Worm (Caenorhabditis elegans) whole organism, mixed stage, embryonic: ENCODE data around the gene dgk-3.
A peak's percentile ranks its signal among the peaks of the same experiment; 100 is the strongest.

Source experiments
- M03D4.4 ChIP-seq: sonication (generic microtip); optimal IDR thresholded peaks from 2 replicates; lab custom pipeline; 2017; ENCODE audit warnings: mild to moderate bottlenecking, missing genetic modification characterization, missing compliant biosample characterization
- bed-3 ChIP-seq: fragments of 200-800 bp; sonication (Bioruptor generic); optimal IDR thresholded peaks from 3 replicates; lab custom pipeline; 2018; ENCODE audit warnings: mild to moderate bottlenecking, missing genetic modification characterization, moderate library complexity, missing compliant biosample characterization
- ceh-39 ChIP-seq: fragments of 150-350 bp; optimal IDR thresholded peaks from 2 replicates; lab custom pipeline; 2014; ENCODE audit warnings: missing biosample characterization, missing genetic modification characterization
- ceh-43 ChIP-seq: fragments of 200-800 bp; sonication (Bioruptor generic); optimal IDR thresholded peaks from 2 replicates; lab custom pipeline; 2018; ENCODE audit warnings: mild to moderate bottlenecking, missing genetic modification characterization, moderate library complexity, missing compliant biosample characterization
- ceh-83 ChIP-seq: fragments of 200-800 bp; sonication (Bioruptor generic); optimal IDR thresholded peaks from 2 replicates; lab custom pipeline; 2018; ENCODE audit warnings: mild to moderate bottlenecking, missing genetic modification characterization, missing compliant biosample characterization
- cnd-1 ChIP-seq: fragments of 200-800 bp; sonication (Bioruptor generic); optimal IDR thresholded peaks from 2 replicates; lab custom pipeline; 2018; ENCODE audit warnings: mild to moderate bottlenecking, missing genetic modification characterization, missing compliant biosample characterization
- drap-1 ChIP-seq: fragments of 200-800 bp; sonication (Bioruptor generic); optimal IDR thresholded peaks from 3 replicates; lab custom pipeline; 2018; ENCODE audit warnings: mild to moderate bottlenecking, missing genetic modification characterization, missing compliant biosample characterization
- flh-1 ChIP-seq: fragments of 200-800 bp; sonication (Bioruptor generic); optimal IDR thresholded peaks from 2 replicates; lab custom pipeline; 2018; ENCODE audit warnings: mild to moderate bottlenecking, missing genetic modification characterization, moderate library complexity, missing compliant biosample characterization
- ham-2 ChIP-seq: fragments of 200-800 bp; sonication (Bioruptor generic); optimal IDR thresholded peaks from 2 replicates; lab custom pipeline; 2018; ENCODE audit warnings: mild to moderate bottlenecking, missing genetic modification characterization, missing compliant biosample characterization
- hlh-1 ChIP-seq: fragments of 150-350 bp; optimal IDR thresholded peaks from 2 replicates; lab custom pipeline; 2014; ENCODE audit warnings: missing biosample characterization, missing genetic modification reagents, missing genetic modification characterization
- lin-13 ChIP-seq: fragments of 150-350 bp; optimal IDR thresholded peaks from 2 replicates; lab custom pipeline; 2014; ENCODE audit warnings: missing biosample characterization, missing genetic modification characterization
- lin-32 ChIP-seq: fragments of 200-800 bp; sonication (Bioruptor generic); optimal IDR thresholded peaks from 2 replicates; lab custom pipeline; 2018; ENCODE audit warnings: mild to moderate bottlenecking, missing genetic modification characterization, missing compliant biosample characterization
- mab-5 ChIP-seq: fragments of 150-350 bp; optimal IDR thresholded peaks from 2 replicates; lab custom pipeline; 2014; ENCODE audit warnings: missing biosample characterization, missing genetic modification characterization
- mep-1 ChIP-seq: fragments of 150-350 bp; optimal IDR thresholded peaks from 2 replicates; lab custom pipeline; 2017; ENCODE audit warnings: missing biosample characterization, missing genetic modification reagents, missing genetic modification characterization, inconsistent platforms
- mls-2 ChIP-seq: sonication (generic microtip); optimal IDR thresholded peaks from 2 replicates; lab custom pipeline; 2016; ENCODE audit warnings: mild to moderate bottlenecking, missing genetic modification characterization, moderate library complexity, missing compliant biosample characterization
- nhr-2 ChIP-seq: fragments of 150-350 bp; optimal IDR thresholded peaks from 2 replicates; lab custom pipeline; 2014; ENCODE audit warnings: missing biosample characterization, missing genetic modification characterization
- nhr-237 ChIP-seq: fragments of 150-350 bp; optimal IDR thresholded peaks from 2 replicates; lab custom pipeline; 2014; ENCODE audit warnings: missing biosample characterization, missing genetic modification characterization
- nhr-28 ChIP-seq: fragments of 150-350 bp; optimal IDR thresholded peaks from 2 replicates; lab custom pipeline; 2014; ENCODE audit warnings: missing biosample characterization, missing genetic modification characterization
- nhr-76 ChIP-seq: sonication (generic microtip); optimal IDR thresholded peaks from 2 replicates; lab custom pipeline; 2017; ENCODE audit warnings: missing biosample characterization, missing genetic modification characterization
- pha-4 ChIP-seq: fragments of 150-350 bp; optimal IDR thresholded peaks from 2 replicates; lab custom pipeline; 2018; ENCODE audit warnings: missing biosample characterization, missing genetic modification reagents, missing genetic modification characterization
- sem-2 ChIP-seq: fragments of 200-800 bp; sonication (Bioruptor generic); optimal IDR thresholded peaks from 2 replicates; lab custom pipeline; 2018; ENCODE audit warnings: mild to moderate bottlenecking, missing genetic modification characterization, missing compliant biosample characterization
- sptf-1 ChIP-seq: sonication (generic microtip); optimal IDR thresholded peaks from 2 replicates; lab custom pipeline; 2017; ENCODE audit warnings: mild to moderate bottlenecking, missing genetic modification characterization, moderate library complexity, missing compliant biosample characterization
- tbx-8 ChIP-seq: fragments of 200-800 bp; sonication (Bioruptor generic); optimal IDR thresholded peaks from 2 replicates; lab custom pipeline; 2018; ENCODE audit warnings: mild to moderate bottlenecking, missing genetic modification characterization, moderate library complexity, missing compliant biosample characterization
- unc-120 ChIP-seq: sonication (generic microtip); optimal IDR thresholded peaks from 2 replicates; lab custom pipeline; 2017; ENCODE audit warnings: missing genetic modification characterization, missing compliant biosample characterization; ENCODE audit not compliant: poor library complexity, severe bottlenecking
- unc-62 ChIP-seq: fragments of 150-350 bp; optimal IDR thresholded peaks from 2 replicates; lab custom pipeline; 2014; ENCODE audit warnings: missing biosample characterization, missing genetic modification reagents, missing genetic modification characterization
- zip-8 ChIP-seq: fragments of 150-350 bp; optimal IDR thresholded peaks from 2 replicates; lab custom pipeline; 2014; ENCODE audit warnings: missing biosample characterization, missing genetic modification characterization
- ztf-11 ChIP-seq: fragments of 150-350 bp; optimal IDR thresholded peaks from 2 replicates; lab custom pipeline; 2014; ENCODE audit warnings: missing biosample characterization, missing genetic modification characterization

The dgk-3 gene

ce11 chrIII:9153809-9154208 lies 9.1 kb upstream of the dgk-3 start, which contains the start of gene nhl-1:
Gene nhl-1, minus strand, starts transcription at chrIII:9153909.
- TF ChIP-seq ztf-11 (tag; lab: Kevin White, UChicago) (no peak), nhr-76 (no peak), cnd-1 (tag; lab: Kevin White, UChicago) (no peak), pha-4 (no peak), drap-1 (GFP tag; lab: Kevin White, UChicago) (no peak), nhr-237 (tag; lab: Kevin White, UChicago) (no peak), ham-2 (no peak), nhr-28 (tag; lab: Kevin White, UChicago) (no peak), unc-120 (tag; lab: Kevin White, UChicago) (no peak), ceh-43 (GFP tag; lab: Kevin White, UChicago) (no peak), mab-5 (tag; lab: Kevin White, UChicago) (no peak), lin-13 (tag; lab: Kevin White, UChicago) (no peak), bed-3 (GFP tag; lab: Kevin White, UChicago) (no peak), hlh-1 (tag; lab: Kevin White, UChicago) (no peak), ceh-39 (tag; lab: Kevin White, UChicago) (no peak)

- TF ChIP-seq lin-32 (GFP tag; lab: Kevin White, UChicago) (no peak), zip-8 (tag; lab: Kevin White, UChicago) (peak; percentile 24), mep-1 (tag; lab: Kevin White, UChicago) (no peak)
These were observed 8.1 kb upstream of the dgk-3 start, which contains the start of gene irld-34 for ce11 chrIII:9154766-9155165. Gene irld-34, plus strand, starts transcription at chrIII:9155066.

- TF ChIP-seq hlh-1 (tag; lab: Kevin White, UChicago) (no peak), flh-1 (GFP tag; lab: Kevin White, UChicago) (no peak), sem-2 (GFP tag; lab: Kevin White, UChicago) (no peak), unc-62 (no peak), ceh-83 (GFP tag; lab: Kevin White, UChicago) (no peak)
These were observed 1.3 kb upstream of the dgk-3 start, which contains the start of gene ptr-9 for ce11 chrIII:9161553-9161952. Gene ptr-9, minus strand, starts transcription at chrIII:9161653.

ce11 chrIII:9172702-9173101 lies 9.8 kb downstream of the dgk-3 start, which contains the start of gene ina-1:
Gene ina-1, minus strand, starts transcription at chrIII:9172802.
- TF ChIP-seq ceh-39 (tag; lab: Kevin White, UChicago) (no peak), unc-62 (no peak)

- TF ChIP-seq ham-2 (no peak), M03D4.4 (tag; lab: Kevin White, UChicago) (no peak), ceh-39 (tag; lab: Kevin White, UChicago) (no peak), zip-8 (tag; lab: Kevin White, UChicago) (no peak), pha-4 (no peak), mep-1 (tag; lab: Kevin White, UChicago) (no peak), lin-32 (GFP tag; lab: Kevin White, UChicago) (no peak), nhr-2 (tag; lab: Kevin White, UChicago) (no peak), nhr-76 (no peak), sem-2 (GFP tag; lab: Kevin White, UChicago) (no peak)
- TF ChIP-seq, all 35 proteins: peak for 0
These were observed 10.4 kb downstream of the dgk-3 start for ce11 chrIII:9173239-9173638.

- TF ChIP-seq drap-1 (GFP tag; lab: Kevin White, UChicago) (no peak), mls-2 (tag; lab: Kevin White, UChicago) (peak; percentile 21), zip-8 (tag; lab: Kevin White, UChicago) (no peak), sptf-1 (peak; percentile 24), flh-1 (GFP tag; lab: Kevin White, UChicago) (no peak), ham-2 (peak; percentile 24), nhr-2 (tag; lab: Kevin White, UChicago) (peak; percentile 85), unc-62 (peak; percentile 58), lin-32 (GFP tag; lab: Kevin White, UChicago) (no peak), tbx-8 (no peak), cnd-1 (tag; lab: Kevin White, UChicago) (peak; percentile 4)
These were observed 13.1 kb downstream of the dgk-3 start for ce11 chrIII:9176008-9176407.

ce11 chrIII:9177874-9178273 lies 15.0 kb downstream of the dgk-3 start:
- TF ChIP-seq lin-32 (GFP tag; lab: Kevin White, UChicago) (no peak), ceh-43 (GFP tag; lab: Kevin White, UChicago) (no peak), mab-5 (tag; lab: Kevin White, UChicago) (no peak), unc-62 (peak; percentile 58), mls-2 (tag; lab: Kevin White, UChicago) (no peak)
